Worm (Caenorhabditis elegans) whole organism, early embryonic: ENCODE results near the gene W04E12.7.

Source experiments
- F13C5.2 ChIP-seq: sonication (generic microtip); optimal IDR thresholded peaks from 2 replicates; lab custom pipeline; 2017; ENCODE audit warnings: mild to moderate bottlenecking, missing genetic modification characterization, inconsistent platforms, missing compliant biosample characterization
- aly-1 ChIP-seq: sonication (generic microtip); optimal IDR thresholded peaks from 2 replicates; lab custom pipeline; 2016; ENCODE audit warnings: missing genetic modification characterization, missing compliant biosample characterization
- ama-1 ChIP-seq: fragments of 150-350 bp; optimal IDR thresholded peaks from 2 replicates; lab custom pipeline; 2014
- ceh-36 ChIP-seq: sonication (generic microtip); optimal IDR thresholded peaks from 2 replicates; lab custom pipeline; 2016; ENCODE audit warnings: missing genetic modification characterization, inconsistent platforms, missing compliant biosample characterization
- flt-1 ChIP-seq: fragments of 200-800 bp; sonication (Bioruptor generic); IDR thresholded peaks from 2 replicates; pipeline ENCODE4 v1.3.6; 2022; ENCODE audit warnings: missing genetic modification characterization, missing compliant biosample characterization
- hmbx-1 ChIP-seq: sonication (generic microtip); optimal IDR thresholded peaks from 2 replicates; lab custom pipeline; 2016; ENCODE audit warnings: mild to moderate bottlenecking, missing genetic modification characterization, missing compliant biosample characterization
- hmg-4 ChIP-seq: fragments of 200-800 bp; sonication (Bioruptor generic); optimal IDR thresholded peaks from 2 replicates; lab custom pipeline; 2018; ENCODE audit warnings: mild to moderate bottlenecking, missing genetic modification characterization, missing compliant biosample characterization
- hnd-1 ChIP-seq: sonication (generic microtip); optimal IDR thresholded peaks from 2 replicates; lab custom pipeline; 2016; ENCODE audit warnings: missing genetic modification characterization, missing compliant biosample characterization
- pes-1 ChIP-seq: fragments of 200-800 bp; sonication (Bioruptor generic); IDR thresholded peaks from 2 replicates; pipeline ENCODE4 v1.3.6; 2022; ENCODE audit warnings: missing genetic modification reagents, missing genetic modification characterization, missing compliant biosample characterization
- scrt-1 ChIP-seq: fragments of 200-800 bp; sonication (Bioruptor generic); IDR thresholded peaks from 2 replicates; pipeline ENCODE4 v1.3.6; 2022; ENCODE audit warnings: missing genetic modification characterization, missing compliant biosample characterization
- sea-1 ChIP-seq: fragments of 200-800 bp; sonication (Bioruptor generic); conservative IDR thresholded peaks from 2 replicates; pipeline ENCODE4 v1.3.6; 2022; ENCODE audit warnings: missing genetic modification characterization, missing compliant biosample characterization
- tbx-11 ChIP-seq: fragments of 200-800 bp; sonication (Bioruptor generic); IDR thresholded peaks from 2 replicates; pipeline ENCODE4 v1.3.6; 2022; ENCODE audit warnings: missing genetic modification characterization, missing compliant biosample characterization
- tbx-37 ChIP-seq: fragments of 200-800 bp; sonication (Bioruptor generic); conservative IDR thresholded peaks from 2 replicates; pipeline ENCODE4 v1.3.6; 2022; ENCODE audit warnings: missing genetic modification reagents, missing genetic modification characterization, missing compliant biosample characterization
- tra-4 ChIP-seq: sonication (generic microtip); optimal IDR thresholded peaks from 2 replicates; lab custom pipeline; 2017; ENCODE audit warnings: missing genetic modification characterization, missing compliant biosample characterization

DNA sequence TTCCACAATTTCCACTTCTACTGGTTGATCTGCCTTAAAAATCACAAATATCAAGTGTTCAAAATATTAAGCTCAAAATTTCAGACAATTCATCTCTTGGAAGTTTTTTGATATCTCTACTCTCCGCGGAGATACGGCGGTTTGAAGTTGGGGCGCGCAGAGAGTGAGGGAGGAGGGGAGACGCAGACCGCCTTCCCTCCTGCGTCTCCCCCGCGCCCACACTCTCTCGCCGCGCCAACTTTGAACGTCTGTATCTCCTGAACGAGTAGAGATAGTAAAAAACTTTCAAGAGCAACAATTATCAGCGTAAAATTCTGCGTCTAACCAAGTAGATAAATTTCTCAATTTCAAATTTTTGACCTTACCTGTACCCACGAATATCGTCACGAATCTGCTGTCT is 9.4 kb downstream of the W04E12.7 start:
- no peak for TF ChIP-seq flt-1 (GFP tag; lab: Robert Waterston, UW)
- no peak for TF ChIP-seq tra-4
- no peak for TF ChIP-seq tbx-11
- TF ChIP-seq scrt-1: no peak
- TF ChIP-seq hnd-1: no peak
- TF ChIP-seq F13C5.2 (tag; lab: Kevin White, UChicago): no peak
- no peak for TF ChIP-seq ama-1 (lab: Kevin White, UChicago)
- TF ChIP-seq aly-1: no peak
- no peak for TF ChIP-seq sea-1 (GFP tag; lab: Robert Waterston, UW)
- no peak for TF ChIP-seq ceh-36
- TF ChIP-seq tbx-37 (GFP tag; lab: Robert Waterston, UW): no peak
- TF ChIP-seq hmbx-1 (tag; lab: Kevin White, UChicago): no peak
- no peak for TF ChIP-seq hmg-4 (GFP tag; lab: Kevin White, UChicago)
- TF ChIP-seq pes-1 (GFP tag; lab: Robert Waterston, UW): no peak
